Fruit fly (Drosophila melanogaster): ENCODE measurements around the gene ppk14.

The ppk14 gene

DNA sequence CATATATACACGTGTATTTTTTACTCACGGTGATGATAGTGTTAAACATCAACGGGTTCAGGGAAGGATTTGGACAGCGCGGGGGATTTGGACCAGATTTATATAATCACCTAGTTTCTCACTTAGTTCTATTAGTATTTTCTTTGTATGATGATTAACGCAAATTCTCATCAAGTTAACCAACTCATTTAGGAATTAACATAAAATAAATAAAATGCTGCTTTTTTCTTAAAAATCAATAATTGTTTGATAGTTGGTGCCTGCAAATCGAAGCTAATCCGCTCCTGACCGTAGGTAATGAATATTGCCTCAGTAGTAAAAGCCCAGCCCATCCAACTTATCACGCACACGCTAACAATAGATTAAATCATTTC is 3.0 kb upstream of the ppk14 start (continued):
- TF ChIP-seq Atf3 (GFP tag; optimal IDR thresholded peaks at IDR 0.05) (peak; percentile 56), mam (GFP tag; optimal IDR thresholded peaks at IDR 0.05) (peak; percentile 96), org-1 (GFP tag; optimal IDR thresholded peaks at IDR 0.05) (peak; percentile 78), CG32772 (GFP tag; IDR thresholded peaks at IDR 0.05) (peak; percentile 81), Eip74EF (GFP tag; optimal IDR thresholded peaks at IDR 0.05) (peak in 1 of 2 experiments; percentile 72), CG1233 (GFP tag; optimal IDR thresholded peaks at IDR 0.05) (peak; percentile 82), Optix (GFP tag; IDR thresholded peaks at IDR 0.05) (peak; percentile 63; the same call in 2 of the 3 replicates), ap (GFP tag; IDR thresholded peaks at IDR 0.05) (peak; percentile 53), ken (GFP tag; IDR thresholded peaks at IDR 0.05) (peak; percentile 62; the same call in 2 of the 3 replicates), CG7839 (tag; optimal IDR thresholded peaks at IDR 0.05) (peak; percentile 95), bigmax (GFP tag; optimal IDR thresholded peaks at IDR 0.05) (no peak), CG14860 (GFP tag; IDR thresholded peaks at IDR 0.05; ENCODE audit: partially characterized antibody) (no peak), CG3163 (GFP tag; optimal IDR thresholded peaks at IDR 0.05) (peak; percentile 42), CG30403 (GFP tag; optimal IDR thresholded peaks at IDR 0.05) (peak; percentile 93), CG2712 (tag; optimal IDR thresholded peaks at IDR 0.05) (peak; percentile 78), gsb-n (tag; optimal IDR thresholded peaks at IDR 0.05) (peak; percentile 23), Doc2 (GFP tag; IDR thresholded peaks at IDR 0.05) (peak; percentile 63), Hr78 (GFP tag; optimal IDR thresholded peaks at IDR 0.05) (peak in 1 of 2 experiments; percentile 60), CG4424 (GFP tag; optimal IDR thresholded peaks at IDR 0.05) (peak; percentile 78), Xbp1 (GFP tag; optimal IDR thresholded peaks at IDR 0.05) (peak; percentile 72), ems (GFP tag; optimal IDR thresholded peaks at IDR 0.05) (peak; percentile 89), gro (GFP tag; optimal IDR thresholded peaks at IDR 0.05) (peak; percentile 83), CG8089 (GFP tag; optimal IDR thresholded peaks at IDR 0.05) (peak; percentile 37), lab (GFP tag; optimal IDR thresholded peaks at IDR 0.05) (peak; percentile 93), pzg (GFP tag; optimal IDR thresholded peaks at IDR 0.05) (no peak), CG13894 (tag; optimal IDR thresholded peaks at IDR 0.05) (peak; percentile 88), ash1 (GFP tag; optimal IDR thresholded peaks at IDR 0.05) (no peak), klu (GFP tag; IDR thresholded peaks at IDR 0.05) (peak; percentile 80), Poxn (GFP tag; IDR thresholded peaks at IDR 0.05) (peak; percentile 69), CG1603 (tag; optimal IDR thresholded peaks at IDR 0.05) (peak; percentile 42), insv (GFP tag; optimal IDR thresholded peaks at IDR 0.05) (peak in 1 of 2 experiments; percentile 35), E2f2 (GFP tag; IDR thresholded peaks at IDR 0.05) (peak; percentile 64), CkIIα-i1 (GFP tag; IDR thresholded peaks at IDR 0.05) (no peak), CG10565 (GFP tag; optimal IDR thresholded peaks at IDR 0.05) (no peak), CG6272 (GFP tag; IDR thresholded peaks at IDR 0.05) (peak; percentile 88), CG9817 (tag; optimal IDR thresholded peaks at IDR 0.05) (peak; percentile 94), CG10543 (GFP tag; optimal IDR thresholded peaks at IDR 0.05) (peak; percentile 90), CG18262 (tag; optimal IDR thresholded peaks at IDR 0.05) (peak; percentile 74), Lim3 (GFP tag; IDR thresholded peaks at IDR 0.05) (peak; percentile 65), fd96Cb (tag; optimal IDR thresholded peaks at IDR 0.05) (peak; percentile 87), sna (GFP tag; IDR thresholded peaks at IDR 0.05; ENCODE audit: partially characterized antibody) (no peak), Chrac-16 (GFP tag; optimal IDR thresholded peaks at IDR 0.05) (peak; percentile 77), ato (GFP tag; IDR thresholded peaks at IDR 0.05; ENCODE audit: partially characterized antibody) (no peak), luna (GFP tag; optimal IDR thresholded peaks at IDR 0.05) (peak; percentile 73), CG6683 (GFP tag; optimal IDR thresholded peaks at IDR 0.05) (peak; percentile 54), HHEX (GFP tag; optimal IDR thresholded peaks at IDR 0.05) (peak; percentile 85), wek (GFP tag; optimal IDR thresholded peaks at IDR 0.05) (no peak), C15 (GFP tag; IDR thresholded peaks at IDR 0.05) (peak; percentile 65; the same call in 1 of the 3 replicates), Adf1 (GFP tag; IDR thresholded peaks at IDR 0.05) (peak; percentile 65), nmo (GFP tag; optimal IDR thresholded peaks at IDR 0.05) (peak; percentile 89)
